Fruit fly (Drosophila melanogaster) whole organism, embryonic: ENCODE data around the gene Mvd.
"Not testable (repeated sequence)": the region's sequence is repeated elsewhere in the genome, so short reads cannot be mapped to it uniquely, and the experiment has no call there.

Experiments
- BEAF-32 ChIP-seq: fragments of 200-800 bp; sonication (Bioruptor generic); optimal IDR thresholded peaks from 3 replicates; lab custom pipeline; 2017; ENCODE audit warnings: missing biosample characterization, missing genetic modification characterization, mild to moderate bottlenecking, moderate library complexity, missing genetic modification reagents
- Bgb ChIP-seq: fragments of 200-800 bp; sonication (Bioruptor generic); IDR thresholded peaks from 2 replicates; pipeline ENCODE4 v1.3.6; 2022; ENCODE audit warnings: missing biosample characterization, missing genetic modification characterization; ENCODE audit not compliant: partially characterized antibody
- CG13287 ChIP-seq: fragments of 200-800 bp; sonication (Bioruptor generic); IDR thresholded peaks from 2 replicates; pipeline ENCODE4 v1.3.6; 2022; ENCODE audit warnings: missing biosample characterization, missing genetic modification characterization; ENCODE audit not compliant: partially characterized antibody
- CG14710 ChIP-seq: fragments of 200-800 bp; sonication (Bioruptor generic); optimal IDR thresholded peaks from 3 replicates; lab custom pipeline; 2019; ENCODE audit warnings: missing biosample characterization, mild to moderate bottlenecking, missing genetic modification characterization, moderate library complexity
- CG14860 ChIP-seq: fragments of 200-800 bp; sonication (Bioruptor generic); IDR thresholded peaks from 3 replicates; pipeline ENCODE4 v1.3.6; 2022; ENCODE audit warnings: missing biosample characterization, missing genetic modification characterization; ENCODE audit not compliant: partially characterized antibody
- CG16813 ChIP-seq: fragments of 200-800 bp; sonication (Bioruptor generic); IDR thresholded peaks from 3 replicates; pipeline ENCODE4 v1.3.6; 2022; ENCODE audit warnings: missing biosample characterization, missing genetic modification characterization; ENCODE audit not compliant: partially characterized antibody
- CG2116 ChIP-seq: fragments of 200-800 bp; sonication (Bioruptor generic); optimal IDR thresholded peaks from 3 replicates; lab custom pipeline; 2018; ENCODE audit warnings: missing biosample characterization, mild to moderate bottlenecking, missing genetic modification characterization
- CG2129 ChIP-seq: fragments of 200-800 bp; sonication (Bioruptor generic); IDR thresholded peaks from 2 replicates; pipeline ENCODE4 v1.3.6; 2022; ENCODE audit warnings: missing biosample characterization, missing genetic modification characterization; ENCODE audit not compliant: partially characterized antibody
- CG30020 ChIP-seq: fragments of 200-800 bp; optimal IDR thresholded peaks from 2 replicates; lab custom pipeline; 2019; ENCODE audit warnings: missing biosample characterization, mild to moderate bottlenecking, missing genetic modification characterization, moderate library complexity
- CG32532 ChIP-seq: fragments of 200-800 bp; sonication (Bioruptor generic); IDR thresholded peaks from 2 replicates; pipeline ENCODE4 v1.3.6; 2022; ENCODE audit warnings: missing biosample characterization, missing genetic modification characterization
- CG34224 ChIP-seq: fragments of 200-800 bp; sonication (Bioruptor generic); IDR thresholded peaks from 3 replicates; pipeline ENCODE4 v1.3.6; 2022; ENCODE audit warnings: missing biosample characterization, missing genetic modification characterization; ENCODE audit not compliant: partially characterized antibody
- CG3847 ChIP-seq: fragments of 200-800 bp; sonication (Bioruptor generic); IDR thresholded peaks from 2 replicates; pipeline ENCODE4 v1.3.6; 2022; ENCODE audit warnings: missing biosample characterization, missing genetic modification characterization
- CG42726 ChIP-seq: fragments of 200-800 bp; sonication (Bioruptor generic); IDR thresholded peaks from 2 replicates; pipeline ENCODE4 v1.3.6; 2022; ENCODE audit warnings: missing biosample characterization, missing genetic modification characterization; ENCODE audit not compliant: partially characterized antibody
- CG6791 ChIP-seq: fragments of 200-800 bp; sonication (Bioruptor generic); IDR thresholded peaks from 3 replicates; pipeline ENCODE4 v1.3.6; 2022; ENCODE audit warnings: missing biosample characterization, missing genetic modification characterization; ENCODE audit not compliant: partially characterized antibody
- CG7357 ChIP-seq: fragments of 200-800 bp; sonication (Bioruptor generic); IDR thresholded peaks from 3 replicates; pipeline ENCODE4 v1.3.6; 2022; ENCODE audit warnings: missing biosample characterization, missing genetic modification characterization
- CG8290 ChIP-seq, 3 experiments: fragments of 200-800 bp; sonication (Bioruptor generic); optimal IDR thresholded peaks; 2 replicates each; lab custom pipeline; 2016 to 2019; ENCODE audit warnings: missing biosample characterization in 3 of 3, missing genetic modification characterization in 3 of 3, mild to moderate bottlenecking in 2 of 3, moderate library complexity in 1 of 3
- CG9932 ChIP-seq: fragments of 200-800 bp; sonication (Bioruptor generic); IDR thresholded peaks from 2 replicates; pipeline ENCODE4 v1.3.6; 2022; ENCODE audit warnings: missing biosample characterization, missing genetic modification characterization
- Dll ChIP-seq: fragments of 200-800 bp; sonication (Bioruptor generic); IDR thresholded peaks from 4 replicates; pipeline ENCODE4 v1.3.6; 2022; ENCODE audit warnings: missing biosample characterization, missing genetic modification characterization; ENCODE audit not compliant: partially characterized antibody
- Doc3 ChIP-seq: fragments of 200-800 bp; sonication (Bioruptor generic); IDR thresholded peaks from 3 replicates; pipeline ENCODE4 v1.3.6; 2022; ENCODE audit warnings: missing biosample characterization, missing genetic modification characterization; ENCODE audit not compliant: partially characterized antibody
- Dref ChIP-seq: fragments of 200-800 bp; sonication (Bioruptor generic); IDR thresholded peaks from 2 replicates; pipeline ENCODE4 v1.3.6; 2022; ENCODE audit warnings: missing biosample characterization, missing genetic modification characterization
- HLH4C ChIP-seq: fragments of 200-800 bp; sonication (Bioruptor generic); IDR thresholded peaks from 3 replicates; pipeline ENCODE4 v1.3.6; 2022; ENCODE audit warnings: missing biosample characterization, missing genetic modification characterization; ENCODE audit not compliant: partially characterized antibody
- Hr78 ChIP-seq, 2 experiments: fragments of 200-800 bp in 1 of 2; fragments of >200 bp in 1 of 2; sonication (Bioruptor generic) in 1 of 2; optimal IDR thresholded peaks; 2 replicates each; lab custom pipeline; 2017 to 2019; ENCODE audit warnings: missing biosample characterization in 2 of 2, missing genetic modification characterization in 2 of 2, mild to moderate bottlenecking in 1 of 2, moderate library complexity in 1 of 2
- Neu2 ChIP-seq: fragments of 200-800 bp; sonication (Bioruptor generic); optimal IDR thresholded peaks from 3 replicates; lab custom pipeline; 2016; ENCODE audit warnings: missing biosample characterization, missing genetic modification characterization, borderline replicate concordance
- Ptx1 ChIP-seq: fragments of 200-800 bp; sonication (Bioruptor generic); IDR thresholded peaks from 2 replicates; pipeline ENCODE4 v1.3.6; 2022; ENCODE audit warnings: missing biosample characterization, missing genetic modification characterization
- Scr ChIP-seq: fragments of 200-800 bp; sonication (Bioruptor generic); IDR thresholded peaks from 2 replicates; pipeline ENCODE4 v1.3.6; 2022; ENCODE audit warnings: missing biosample characterization, missing genetic modification characterization; ENCODE audit not compliant: partially characterized antibody
- Sry-δ ChIP-seq: fragments of 200-800 bp; sonication (Bioruptor generic); optimal IDR thresholded peaks from 2 replicates; lab custom pipeline; 2016; ENCODE audit warnings: missing biosample characterization, missing genetic modification characterization
- ato ChIP-seq: fragments of 200-800 bp; sonication (Bioruptor generic); IDR thresholded peaks from 2 replicates; pipeline ENCODE4 v1.3.6; 2022; ENCODE audit warnings: missing biosample characterization, missing genetic modification characterization; ENCODE audit not compliant: partially characterized antibody
- bbx ChIP-seq: fragments of 200-800 bp; sonication (Bioruptor generic); IDR thresholded peaks from 2 replicates; pipeline ENCODE4 v1.3.6; 2022; ENCODE audit warnings: missing biosample characterization, missing genetic modification characterization; ENCODE audit not compliant: partially characterized antibody
- chinmo ChIP-seq: fragments of 200-800 bp; sonication (Bioruptor generic); IDR thresholded peaks from 4 replicates; pipeline ENCODE4 v1.3.6; 2022; ENCODE audit warnings: missing biosample characterization, missing genetic modification characterization; ENCODE audit not compliant: partially characterized antibody
- crp ChIP-seq, 2 experiments: fragments of 200-800 bp; sonication (Bioruptor generic); optimal IDR thresholded peaks; 2 replicates in 1 of 2; 3 replicates in 1 of 2; lab custom pipeline; 2017; ENCODE audit warnings: missing biosample characterization in 2 of 2, missing genetic modification characterization in 2 of 2, mild to moderate bottlenecking in 1 of 2, moderate library complexity in 1 of 2
- hb ChIP-seq: fragments of 200-800 bp; sonication (Bioruptor generic); IDR thresholded peaks from 3 replicates; pipeline ENCODE4 v1.3.6; 2022; ENCODE audit warnings: missing biosample characterization, missing genetic modification characterization; ENCODE audit not compliant: partially characterized antibody
- hbn ChIP-seq: fragments of 200-800 bp; sonication (Bioruptor generic); IDR thresholded peaks from 2 replicates; pipeline ENCODE4 v1.3.6; 2022; ENCODE audit warnings: missing biosample characterization, missing genetic modification characterization; ENCODE audit not compliant: partially characterized antibody
- inv ChIP-seq: fragments of 200-800 bp; sonication (Bioruptor generic); IDR thresholded peaks from 2 replicates; pipeline ENCODE4 v1.3.6; 2022; ENCODE audit warnings: missing biosample characterization, missing genetic modification characterization; ENCODE audit not compliant: partially characterized antibody
- knrl ChIP-seq: fragments of 200-800 bp; sonication (Bioruptor generic); IDR thresholded peaks from 3 replicates; pipeline ENCODE4 v1.3.6; 2022; ENCODE audit warnings: missing biosample characterization, missing genetic modification characterization; ENCODE audit not compliant: partially characterized antibody
- lola ChIP-seq, 3 experiments: fragments of >200 bp in 2 of 3; fragments of 200-800 bp in 1 of 3; sonication (Bioruptor generic) in 1 of 3; optimal IDR thresholded peaks; 2 replicates each; lab custom pipeline; 2017 to 2019; ENCODE audit warnings: missing biosample characterization in 3 of 3, missing genetic modification characterization in 3 of 3, mild to moderate bottlenecking in 1 of 3, moderate library complexity in 1 of 3
- pzg ChIP-seq: fragments of 200-800 bp; sonication (Bioruptor generic); optimal IDR thresholded peaks from 3 replicates; lab custom pipeline; 2018; ENCODE audit warnings: missing biosample characterization, mild to moderate bottlenecking, missing genetic modification characterization, moderate library complexity
- row ChIP-seq: fragments of 200-800 bp; sonication (Bioruptor generic); IDR thresholded peaks from 3 replicates; pipeline ENCODE4 v1.3.6; 2022; ENCODE audit warnings: missing biosample characterization, missing genetic modification characterization
- sens ChIP-seq: fragments of 200-800 bp; sonication (Bioruptor generic); peaks from one replicate; lab custom pipeline; 2016; ENCODE audit warnings: missing biosample characterization, missing genetic modification characterization
- sna ChIP-seq: fragments of 200-800 bp; sonication (Bioruptor generic); IDR thresholded peaks from 2 replicates; pipeline ENCODE4 v1.3.6; 2022; ENCODE audit warnings: missing biosample characterization, missing genetic modification characterization; ENCODE audit not compliant: partially characterized antibody
- ssp ChIP-seq: fragments of 200-800 bp; sonication (Bioruptor generic); IDR thresholded peaks from 2 replicates; pipeline ENCODE4 v1.3.6; 2022; ENCODE audit warnings: missing biosample characterization, missing genetic modification characterization
- tna ChIP-seq: fragments of 200-800 bp; sonication (Bioruptor generic); IDR thresholded peaks from 2 replicates; pipeline ENCODE4 v1.3.6; 2022; ENCODE audit warnings: missing biosample characterization, missing genetic modification characterization; ENCODE audit not compliant: partially characterized antibody
- unc-4 ChIP-seq: fragments of 200-800 bp; sonication (Bioruptor generic); IDR thresholded peaks from 2 replicates; pipeline ENCODE4 v1.3.6; 2022; ENCODE audit warnings: missing biosample characterization, missing genetic modification characterization; ENCODE audit not compliant: partially characterized antibody
- vnd ChIP-seq: fragments of 200-800 bp; sonication (Bioruptor generic); IDR thresholded peaks from 3 replicates; pipeline ENCODE4 v1.3.6; 2022; ENCODE audit warnings: missing biosample characterization, missing genetic modification characterization; ENCODE audit not compliant: partially characterized antibody
- zen2 ChIP-seq: fragments of 200-800 bp; sonication (Bioruptor generic); IDR thresholded peaks from 3 replicates; pipeline ENCODE4 v1.3.6; 2022; ENCODE audit warnings: missing biosample characterization, missing genetic modification characterization; ENCODE audit not compliant: partially characterized antibody

Gene Mvd

dm6 chrX:15795951-15796443 lies 47.0 kb downstream of the Mvd start, which contains the start of gene sordd1 (continued):
- TF ChIP-seq pzg (GFP tag; lab: Kevin White, UChicago): peak; percentile 31
- peak; percentile 77 for TF ChIP-seq row
- peak; percentile 91 for TF ChIP-seq Bgb
- TF ChIP-seq Ptx1 (GFP tag; lab: Robert Waterston, UW): 0 out of 2 replicates have a peak, but pooled peaks have one; percentile 23
- TF ChIP-seq CG7357 (GFP tag; lab: Robert Waterston, UW): peak; percentile 96
- peak; percentile 93 for TF ChIP-seq knrl (GFP tag; lab: Robert Waterston, UW)
- TF ChIP-seq CG34224 (GFP tag; lab: Robert Waterston, UW): peak; percentile 85
- peak; percentile 89 for TF ChIP-seq CG14860 (GFP tag; lab: Robert Waterston, UW)
- TF ChIP-seq CG2116 (GFP tag; lab: Kevin White, UChicago): peak; percentile 63
- peak in 1 of 2 experiments; percentile 27 for TF ChIP-seq crp (GFP tag; optimal IDR thresholded peaks at IDR 0.05; lab: Kevin White, UChicago)
- peak; percentile 86 for TF ChIP-seq CG30020 (tag; lab: Kevin White, UChicago)
- peak; percentile 83 for TF ChIP-seq hbn (GFP tag; lab: Robert Waterston, UW)
- peak in 1 of 3 experiments; percentile 77 for TF ChIP-seq lola (GFP tag; optimal IDR thresholded peaks at IDR 0.05; lab: Kevin White, UChicago)
- TF ChIP-seq BEAF-32: peak; percentile 81
- peak; percentile 82 for TF ChIP-seq hb (GFP tag; lab: Robert Waterston, UW)
- peak; percentile 95 for TF ChIP-seq inv
- TF ChIP-seq vnd: peak; percentile 90
- TF ChIP-seq Dll (GFP tag; lab: Robert Waterston, UW): peak; percentile 87
- peak; percentile 97 for TF ChIP-seq CG6791 (GFP tag; lab: Robert Waterston, UW)
- peak; percentile 97 for TF ChIP-seq CG16813 (GFP tag; lab: Robert Waterston, UW)
- peak; percentile 81 for TF ChIP-seq ato (GFP tag; lab: Robert Waterston, UW)
- TF ChIP-seq Sry-δ (GFP tag; lab: Kevin White, UChicago): peak; percentile 76
- TF ChIP-seq CG2129: peak; percentile 81
- TF ChIP-seq sens (GFP tag; lab: Kevin White, UChicago): peak; percentile 31
- peak; percentile 75; the same call in 2 of the 3 replicates for TF ChIP-seq zen2 (GFP tag; lab: Robert Waterston, UW)
- peak; percentile 92 for TF ChIP-seq HLH4C (GFP tag; lab: Robert Waterston, UW)
- peak; percentile 82 for TF ChIP-seq Doc3 (GFP tag; lab: Robert Waterston, UW)
- TF ChIP-seq sna: peak; percentile 70; the same call in 1 of the 2 replicates
- TF ChIP-seq CG3847 (GFP tag; lab: Robert Waterston, UW): peak; percentile 35; the same call in 1 of the 2 replicates
- TF ChIP-seq bbx (GFP tag; lab: Robert Waterston, UW): peak; percentile 85
- TF ChIP-seq CG14710: peak; percentile 4
- TF ChIP-seq Neu2: peak; percentile 53
- peak; percentile 79 for TF ChIP-seq Dref (GFP tag; lab: Robert Waterston, UW)
- TF ChIP-seq CG9932 (GFP tag; lab: Robert Waterston, UW): peak; percentile 35; the same call in 1 of the 2 replicates
- TF ChIP-seq, all 482 proteins: peak for 57; not testable (repeated sequence) for 425

- peak; percentile 65 for TF ChIP-seq sens (GFP tag; lab: Kevin White, UChicago)
- TF ChIP-seq chinmo (GFP tag; lab: Robert Waterston, UW): 0 out of 4 replicates have a peak, but pooled peaks have one; percentile 20
- peak; percentile 76 for TF ChIP-seq hb (GFP tag; lab: Robert Waterston, UW)
- TF ChIP-seq CG8290 (GFP tag; optimal IDR thresholded peaks at IDR 0.05; lab: Kevin White, UChicago): peak; percentile 87
- TF ChIP-seq CG8290 (tag; optimal IDR thresholded peaks at IDR 0.05; lab: Kevin White, UChicago): not testable (repeated sequence)
- peak; percentile 95 for TF ChIP-seq ssp (GFP tag; lab: Robert Waterston, UW)
- TF ChIP-seq Hr78 (GFP tag; optimal IDR thresholded peaks at IDR 0.05; lab: Kevin White, UChicago): peak in 1 of 2 experiments; percentile 66
- TF ChIP-seq unc-4 (GFP tag; lab: Robert Waterston, UW): peak; percentile 84
- peak; percentile 17; the same call in 1 of the 2 replicates for TF ChIP-seq CG32532 (GFP tag; lab: Robert Waterston, UW)
- TF ChIP-seq CG14860 (GFP tag; lab: Robert Waterston, UW): peak; percentile 56
- peak; percentile 80; the same call in 1 of the 2 replicates for TF ChIP-seq CG42726
- peak; percentile 88 for TF ChIP-seq CG30020 (tag; lab: Kevin White, UChicago)
- peak; percentile 33 for TF ChIP-seq CG13287 (GFP tag; lab: Robert Waterston, UW)
- peak; percentile 71 for TF ChIP-seq Dref (GFP tag; lab: Robert Waterston, UW)
- TF ChIP-seq Scr: peak; percentile 81
- TF ChIP-seq tna: peak; percentile 62
These were observed 50.2 kb downstream of the Mvd start, which contains the start of the genes sordd2 and CG15602 for dm6 chrX:15799085-15799557. TSS of gene sordd2 (minus strand) at chrX:15799162. TSS of gene CG15602 (plus strand) at chrX:15799426.
